Fruit fly (Drosophila melanogaster): ENCODE data around the gene CG17681.
A peak's percentile ranks its signal among the peaks of the same experiment; 100 is the strongest.

The CG17681 gene

DNA sequence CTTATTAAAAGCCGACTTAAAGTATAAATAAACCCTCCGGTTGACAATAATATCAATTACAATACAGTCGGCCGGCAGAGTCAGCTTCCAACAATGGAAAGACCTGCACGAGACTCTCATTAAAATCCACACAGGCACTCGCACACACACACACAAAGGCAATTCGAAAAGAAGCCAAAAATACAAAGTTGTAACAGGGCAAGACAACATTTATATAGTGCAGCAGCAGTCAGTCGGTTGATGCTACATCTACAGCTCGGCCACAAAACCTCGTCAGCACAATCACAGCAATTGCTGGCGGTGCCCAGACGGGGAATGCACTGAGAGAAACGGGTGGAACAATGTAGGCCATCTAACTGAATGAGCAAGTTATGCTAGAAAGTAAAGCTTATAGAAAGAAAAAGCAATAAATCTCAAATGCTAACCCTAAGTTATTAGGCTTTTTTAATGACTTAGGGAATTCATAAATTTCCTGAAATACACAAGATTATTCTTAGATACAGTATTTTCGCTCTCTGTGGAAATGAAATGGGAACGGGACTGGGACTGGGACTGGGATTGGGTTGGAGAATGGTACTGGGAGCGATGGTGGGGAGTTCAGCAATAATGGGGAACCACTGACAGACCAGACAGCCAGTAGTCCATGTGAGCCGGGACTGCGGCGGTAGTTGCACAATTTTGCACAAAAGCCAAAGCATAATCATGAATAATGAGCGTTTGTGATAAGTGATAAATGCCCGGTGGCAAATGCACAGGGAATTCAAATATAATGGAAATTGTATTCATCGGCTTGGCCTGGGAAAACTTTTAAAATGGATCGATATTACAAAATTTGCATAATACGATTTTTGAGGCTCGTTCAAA, 31.3 kb upstream of the CG17681 start (continued):
- TF ChIP-seq CG6791 (GFP tag; IDR thresholded peaks at IDR 0.05; ENCODE audit: partially characterized antibody) (no peak), Bteb2 (GFP tag; optimal IDR thresholded peaks at IDR 0.05) (no peak), D19A (tag; optimal IDR thresholded peaks at IDR 0.05) (no peak), vfl (GFP tag; optimal IDR thresholded peaks at IDR 0.05) (peak; percentile 10), CG15696 (tag; optimal IDR thresholded peaks at IDR 0.05) (no peak), ash1 (GFP tag; optimal IDR thresholded peaks at IDR 0.05) (no peak), CG4282 (GFP tag; optimal IDR thresholded peaks at IDR 0.05) (no peak), Hey (tag; optimal IDR thresholded peaks at IDR 0.05) (no peak), Sry-δ (GFP tag; optimal IDR thresholded peaks at IDR 0.05) (peak; percentile 15), CG13123 (GFP tag; optimal IDR thresholded peaks at IDR 0.05) (no peak), al (GFP tag; IDR thresholded peaks at IDR 0.05) (no peak), org-1 (GFP tag; optimal IDR thresholded peaks at IDR 0.05) (peak; percentile 40), z (GFP tag; IDR thresholded peaks at IDR 0.05) (no peak), trh (GFP tag; optimal IDR thresholded peaks at IDR 0.05) (no peak), Ssrp (tag; optimal IDR thresholded peaks at IDR 0.05) (no peak), wdn (GFP tag; IDR thresholded peaks at IDR 0.05) (no peak), corto (GFP tag; optimal IDR thresholded peaks at IDR 0.05) (peak; percentile 78), Elba2 (GFP tag; optimal IDR thresholded peaks at IDR 0.05) (no peak), nom (GFP tag; optimal IDR thresholded peaks at IDR 0.05) (peak; percentile 91), sqz (GFP tag; optimal IDR thresholded peaks at IDR 0.05) (no peak), wor (GFP tag; IDR thresholded peaks at IDR 0.05) (no peak; the same call in 1 of the 2 replicates), CG1602 (GFP tag; optimal IDR thresholded peaks at IDR 0.05) (peak; percentile 26), CG33557 (GFP tag; optimal IDR thresholded peaks at IDR 0.05) (no peak), Hr39 (optimal IDR thresholded peaks at IDR 0.05) (no peak), CG2202 (tag; optimal IDR thresholded peaks at IDR 0.05) (no peak), fd3F (GFP tag; optimal IDR thresholded peaks at IDR 0.05) (no peak), CG14667 (GFP tag; IDR thresholded peaks at IDR 0.05) (peak; percentile 48), psq (GFP tag; optimal IDR thresholded peaks at IDR 0.05) (no peak), bigmax (GFP tag; optimal IDR thresholded peaks at IDR 0.05) (no peak), CG10274 (GFP tag; optimal IDR thresholded peaks at IDR 0.05) (no peak), amos (GFP tag; IDR thresholded peaks at IDR 0.05; ENCODE audit: partially characterized antibody) (no peak), bowl (GFP tag; IDR thresholded peaks at IDR 0.05) (no peak), MBD-R2 (GFP tag; IDR thresholded peaks at IDR 0.05) (no peak), dmrt99B (tag; optimal IDR thresholded peaks at IDR 0.05) (peak; percentile 70), CG31365 (tag; optimal IDR thresholded peaks at IDR 0.05) (no peak), CG9817 (tag; optimal IDR thresholded peaks at IDR 0.05) (peak; percentile 13), slou (GFP tag; optimal IDR thresholded peaks at IDR 0.05) (peak; percentile 22), fu2 (GFP tag; optimal IDR thresholded peaks at IDR 0.05) (no peak), ci (GFP tag; IDR thresholded peaks at IDR 0.05) (0 out of 3 replicates have a peak, but pooled peaks have one; percentile 17), CG17912 (GFP tag; optimal IDR thresholded peaks at IDR 0.05) (no peak), CG3163 (GFP tag; optimal IDR thresholded peaks at IDR 0.05) (no peak), gsb (GFP tag; IDR thresholded peaks at IDR 0.05) (no peak), Tbp (GFP tag; optimal IDR thresholded peaks at IDR 0.05) (no peak), CG14441 (GFP tag; IDR thresholded peaks at IDR 0.05) (0 out of 2 replicates have a peak, but pooled peaks have one; percentile 39), CG7357 (GFP tag; IDR thresholded peaks at IDR 0.05) (peak; percentile 65; the same call in 2 of the 3 replicates), CG32767 (GFP tag; IDR thresholded peaks at IDR 0.05) (no peak), CG6765 (GFP tag; optimal IDR thresholded peaks at IDR 0.05) (no peak), CG10565 (GFP tag; optimal IDR thresholded peaks at IDR 0.05) (no peak), da (GFP tag; optimal IDR thresholded peaks at IDR 0.05) (no peak), H15 (GFP tag; IDR thresholded peaks at IDR 0.05) (0 out of 3 replicates have a peak, but pooled peaks have one; percentile 24)

All from whole organism, embryonic.